Worm (Caenorhabditis elegans): Measurements from ENCODE around the gene pot-3.

ce11 chrIII:13780199-13780706, at the start of gene pot-3:
- TF ChIP-seq nhr-43 (tag; optimal IDR thresholded peaks at IDR 0.05; ENCODE audit: poor library complexity, severe bottlenecking) = peak; percentile 62
- no peak for TF ChIP-seq ceh-82 (tag; optimal IDR thresholded peaks at IDR 0.05)
- TF ChIP-seq ztf-4 (tag; optimal IDR thresholded peaks at IDR 0.05) = no peak
- TF ChIP-seq snpc-4 (tag; optimal IDR thresholded peaks at IDR 0.05) = no peak
- no peak for TF ChIP-seq nhr-25 (tag; optimal IDR thresholded peaks at IDR 0.05)
- TF ChIP-seq sea-2 (GFP tag; optimal IDR thresholded peaks at IDR 0.05) = peak; percentile 17
- no peak for TF ChIP-seq nhr-12 (tag; optimal IDR thresholded peaks at IDR 0.05)
- no peak for TF ChIP-seq daf-12 (tag; optimal IDR thresholded peaks at IDR 0.05)
- TF ChIP-seq nhr-76 (tag; optimal IDR thresholded peaks at IDR 0.05) = no peak
- no peak for TF ChIP-seq ceh-16 (tag; optimal IDR thresholded peaks at IDR 0.05)

Data from whole organism, L3 larva.